Worm (Caenorhabditis elegans) whole organism, L3 larva: ENCODE results near the gene nlp-3.

Source experiments
- fos-1 ChIP-seq: fragments of 150-350 bp; optimal IDR thresholded peaks from 2 replicates; lab custom pipeline; 2014; ENCODE audit warnings: missing biosample characterization, missing genetic modification characterization
- nhr-11 ChIP-seq: fragments of 150-350 bp; optimal IDR thresholded peaks from 2 replicates; lab custom pipeline; 2014; ENCODE audit warnings: missing biosample characterization, missing genetic modification characterization
- zag-1 ChIP-seq: fragments of 150-350 bp; optimal IDR thresholded peaks from 2 replicates; lab custom pipeline; 2014; ENCODE audit warnings: missing biosample characterization, missing genetic modification characterization
- ztf-4 ChIP-seq: fragments of 150-350 bp; optimal IDR thresholded peaks from 2 replicates; lab custom pipeline; 2014; ENCODE audit warnings: missing biosample characterization, missing genetic modification characterization

DNA sequence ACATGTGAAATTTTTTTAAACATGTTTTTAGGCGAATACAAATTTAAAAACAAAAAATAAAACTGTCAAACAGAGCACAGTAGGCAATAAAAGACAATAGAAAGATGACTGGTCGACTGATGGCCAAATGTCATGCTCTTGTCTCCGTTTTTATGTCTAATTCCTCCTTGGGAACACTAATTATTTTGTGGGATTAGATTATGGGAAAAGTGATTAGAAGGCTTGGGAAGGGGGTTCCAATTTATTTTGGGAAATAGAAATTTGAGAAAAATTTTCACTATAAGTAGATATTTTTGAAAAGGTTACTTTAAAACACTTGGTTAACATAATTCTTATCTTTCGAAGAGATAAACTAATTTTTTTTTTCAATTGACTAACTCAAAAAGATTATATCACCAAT, 7.4 kb downstream of the nlp-3 start:
- TF ChIP-seq nhr-11 (no peak), fos-1 (no peak), zag-1 (tag; lab: Kevin White, UChicago) (no peak), ztf-4 (tag; lab: Kevin White, UChicago) (no peak)
